Fruit fly (Drosophila melanogaster): ENCODE measurements around the gene CG14052.

DNA sequence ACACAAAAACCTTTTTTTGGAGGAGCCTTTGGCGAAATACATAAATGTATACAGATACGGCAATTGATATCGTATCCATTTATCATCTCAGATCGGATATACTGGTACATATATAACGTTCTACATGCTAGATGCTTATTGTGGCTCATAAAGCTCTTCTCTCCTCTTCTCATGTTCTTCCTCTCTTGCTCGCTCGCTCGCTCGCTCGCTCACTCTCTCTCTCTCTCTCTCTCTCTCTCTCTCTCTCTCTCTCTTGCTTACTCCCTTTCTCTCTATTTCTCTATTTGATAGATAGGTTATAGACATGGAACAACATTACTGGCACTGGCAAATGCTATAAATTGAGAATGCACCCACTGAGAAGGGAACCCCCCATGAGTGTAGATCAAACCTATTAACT is 31.5 kb downstream of the CG14052 start:
- TF ChIP-seq psq (optimal IDR thresholded peaks at IDR 0.05) (no peak), Sin3A (optimal IDR thresholded peaks at IDR 0.05) (no peak), insv (optimal IDR thresholded peaks at IDR 0.05) (no peak), h (optimal IDR thresholded peaks at IDR 0.05) (no peak), ttk (optimal IDR thresholded peaks at IDR 0.05) (no peak), Myc (optimal IDR thresholded peaks at IDR 0.05) (no peak)

Data from Kc167 (cell line).